Worm (Caenorhabditis elegans): ENCODE results near the gene atg-4.2.

DNA sequence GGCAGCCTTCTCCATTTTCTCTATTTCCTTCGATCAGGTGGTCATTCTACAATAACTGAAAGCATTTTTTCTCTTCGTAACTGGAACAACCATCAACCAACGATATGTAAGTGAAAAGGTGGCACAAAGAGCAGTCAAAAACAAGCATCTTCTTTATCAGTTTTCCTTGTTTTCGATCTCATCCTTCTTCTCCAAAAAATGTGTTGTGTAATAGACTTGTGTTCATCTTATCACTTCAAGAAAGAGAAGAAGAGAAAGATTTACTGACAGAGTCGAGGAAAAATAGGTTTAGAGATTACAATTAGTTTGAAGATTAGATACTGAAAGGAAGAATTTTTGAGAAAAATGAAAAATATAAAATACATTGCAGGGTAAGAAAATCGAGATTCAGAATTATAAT lies 22.5 kb upstream of the atg-4.2 start:
- TF ChIP-seq ztf-4 (tag; optimal IDR thresholded peaks at IDR 0.05) (no peak), skn-1 (tag; optimal IDR thresholded peaks at IDR 0.05) (no peak), tbx-2 (tag; optimal IDR thresholded peaks at IDR 0.05) (no peak), unc-62 (GFP tag; optimal IDR thresholded peaks at IDR 0.05) (no peak)
